Fruit fly (Drosophila melanogaster) whole organism, embryonic: ENCODE results near the gene dec.

Experiments used
- Asciz ChIP-seq: fragments of 200-800 bp; sonication (Bioruptor generic); optimal IDR thresholded peaks from 2 replicates; lab custom pipeline; 2017; ENCODE audit warnings: missing biosample characterization, mild to moderate bottlenecking, missing genetic modification characterization, missing genetic modification reagents
- Bteb2 ChIP-seq: fragments of 200-800 bp; sonication (Bioruptor generic); optimal IDR thresholded peaks from 2 replicates; lab custom pipeline; 2016; ENCODE audit warnings: missing biosample characterization, missing genetic modification characterization
- CG11723 ChIP-seq: fragments of 200-800 bp; sonication (Bioruptor generic); optimal IDR thresholded peaks from 2 replicates; lab custom pipeline; 2017; ENCODE audit warnings: missing biosample characterization, mild to moderate bottlenecking, missing genetic modification characterization
- CG12219 ChIP-seq: fragments of 200-800 bp; sonication (Bioruptor generic); optimal IDR thresholded peaks from 3 replicates; lab custom pipeline; 2018; ENCODE audit warnings: missing biosample characterization, mild to moderate bottlenecking, missing genetic modification characterization
- CG12236 ChIP-seq: fragments of 200-800 bp; sonication (Bioruptor generic); optimal IDR thresholded peaks from 2 replicates; lab custom pipeline; 2016; ENCODE audit warnings: missing biosample characterization, missing genetic modification characterization
- CG14441 ChIP-seq: fragments of 200-800 bp; sonication (Bioruptor generic); IDR thresholded peaks from 2 replicates; pipeline ENCODE4 v1.3.6; 2022; ENCODE audit warnings: missing biosample characterization, missing genetic modification characterization
- CG14667 ChIP-seq: fragments of 200-800 bp; sonication (Bioruptor generic); IDR thresholded peaks from 2 replicates; pipeline ENCODE4 v1.3.6; 2022; ENCODE audit warnings: missing biosample characterization, missing genetic modification characterization
- CG15601 ChIP-seq: fragments of 200-800 bp; sonication (Bioruptor generic); optimal IDR thresholded peaks from 3 replicates; lab custom pipeline; 2019; ENCODE audit warnings: missing biosample characterization, mild to moderate bottlenecking, missing genetic modification characterization, moderate library complexity
- CG1602 ChIP-seq: fragments of 200-800 bp; sonication (Bioruptor generic); optimal IDR thresholded peaks from 3 replicates; lab custom pipeline; 2016; ENCODE audit warnings: missing biosample characterization, missing genetic modification characterization
- CG16779 ChIP-seq: fragments of 200-800 bp; sonication (Bioruptor generic); IDR thresholded peaks from 2 replicates; pipeline ENCODE4 v1.3.6; 2022; ENCODE audit warnings: missing biosample characterization, missing genetic modification characterization
- CG17829 ChIP-seq: fragments of 200-800 bp; optimal IDR thresholded peaks from 2 replicates; lab custom pipeline; 2019; ENCODE audit warnings: missing biosample characterization, mild to moderate bottlenecking, missing genetic modification characterization, moderate library complexity
- CG18262 ChIP-seq: fragments of 200-800 bp; optimal IDR thresholded peaks from 3 replicates; lab custom pipeline; 2019; ENCODE audit warnings: missing biosample characterization, mild to moderate bottlenecking, missing genetic modification characterization, moderate library complexity
- CG30403 ChIP-seq: fragments of 200-800 bp; sonication (Bioruptor generic); optimal IDR thresholded peaks from 3 replicates; lab custom pipeline; 2016; ENCODE audit warnings: missing biosample characterization, missing genetic modification characterization
- CG31365 ChIP-seq: fragments of 200-800 bp; sonication (Bioruptor generic); optimal IDR thresholded peaks from 2 replicates; lab custom pipeline; 2018; ENCODE audit warnings: missing biosample characterization, mild to moderate bottlenecking, missing genetic modification characterization
- CG34376 ChIP-seq: fragments of 200-800 bp; sonication (Bioruptor generic); optimal IDR thresholded peaks from 2 replicates; lab custom pipeline; 2018; ENCODE audit warnings: missing biosample characterization, mild to moderate bottlenecking, missing genetic modification characterization
- CG3838 ChIP-seq: fragments of 200-800 bp; sonication (Bioruptor generic); optimal IDR thresholded peaks from 3 replicates; lab custom pipeline; 2016; ENCODE audit warnings: missing biosample characterization, missing genetic modification characterization
- CG5180 ChIP-seq: fragments of 200-800 bp; sonication (Bioruptor generic); optimal IDR thresholded peaks from 3 replicates; lab custom pipeline; 2017; ENCODE audit warnings: missing biosample characterization, missing genetic modification characterization, mild to moderate bottlenecking, moderate library complexity, missing genetic modification reagents
- CG6683 ChIP-seq: fragments of 200-800 bp; sonication (Bioruptor generic); optimal IDR thresholded peaks from 2 replicates; lab custom pipeline; 2017; ENCODE audit warnings: missing biosample characterization, mild to moderate bottlenecking, missing genetic modification characterization, missing genetic modification reagents
- CG6791 ChIP-seq: fragments of 200-800 bp; sonication (Bioruptor generic); IDR thresholded peaks from 3 replicates; pipeline ENCODE4 v1.3.6; 2022; ENCODE audit warnings: missing biosample characterization, missing genetic modification characterization; ENCODE audit not compliant: partially characterized antibody
- CG7839 ChIP-seq: fragments of 200-800 bp; sonication (Bioruptor generic); optimal IDR thresholded peaks from 3 replicates; lab custom pipeline; 2018; ENCODE audit warnings: missing biosample characterization, mild to moderate bottlenecking, missing genetic modification characterization, moderate library complexity
- CG8944 ChIP-seq: fragments of 200-800 bp; sonication (Bioruptor generic); optimal IDR thresholded peaks from 3 replicates; lab custom pipeline; 2016; ENCODE audit warnings: missing biosample characterization, missing genetic modification characterization
- Dll ChIP-seq: fragments of 200-800 bp; sonication (Bioruptor generic); IDR thresholded peaks from 4 replicates; pipeline ENCODE4 v1.3.6; 2022; ENCODE audit warnings: missing biosample characterization, missing genetic modification characterization; ENCODE audit not compliant: partially characterized antibody
- Elba2 ChIP-seq: fragments of 200-800 bp; sonication (Bioruptor generic); optimal IDR thresholded peaks from 3 replicates; lab custom pipeline; 2016; ENCODE audit warnings: missing biosample characterization, missing genetic modification characterization
- Fer2 ChIP-seq: fragments of 200-800 bp; sonication (Bioruptor generic); optimal IDR thresholded peaks from 2 replicates; lab custom pipeline; 2018; ENCODE audit warnings: missing biosample characterization, mild to moderate bottlenecking, missing genetic modification characterization, moderate library complexity
- HmgD ChIP-seq: fragments of 200-800 bp; sonication (Bioruptor generic); optimal IDR thresholded peaks from 3 replicates; lab custom pipeline; 2016; ENCODE audit warnings: missing biosample characterization, missing genetic modification characterization
- Kr ChIP-seq: fragments of 200-800 bp; sonication (Bioruptor generic); optimal IDR thresholded peaks from 2 replicates; lab custom pipeline; 2017; ENCODE audit warnings: missing biosample characterization, mild to moderate bottlenecking, missing genetic modification characterization
- Mes4 ChIP-seq: fragments of 200-800 bp; sonication (Bioruptor generic); optimal IDR thresholded peaks from 2 replicates; lab custom pipeline; 2016; ENCODE audit warnings: missing biosample characterization, missing genetic modification characterization
- Sry-β ChIP-seq: fragments of 200-800 bp; sonication (Bioruptor generic); optimal IDR thresholded peaks from 2 replicates; lab custom pipeline; 2018; ENCODE audit warnings: missing biosample characterization, mild to moderate bottlenecking, missing genetic modification characterization, moderate library complexity
- Stat92E ChIP-seq, 3 experiments: fragments of >200 bp in 2 of 3; fragments of 200-800 bp in 1 of 3; sonication (Bioruptor generic) in 1 of 3; optimal IDR thresholded peaks; 2 replicates each; lab custom pipeline; 2017 to 2019; ENCODE audit warnings: missing biosample characterization in 3 of 3, missing genetic modification characterization in 3 of 3, mild to moderate bottlenecking in 1 of 3, moderate library complexity in 1 of 3
- ac ChIP-seq: fragments of 200-800 bp; sonication (Bioruptor generic); optimal IDR thresholded peaks from 3 replicates; lab custom pipeline; 2017; ENCODE audit warnings: missing biosample characterization, mild to moderate bottlenecking, missing genetic modification characterization
- ash1 ChIP-seq: fragments of 200-800 bp; sonication (Bioruptor generic); optimal IDR thresholded peaks from 2 replicates; lab custom pipeline; 2018; ENCODE audit warnings: missing biosample characterization, mild to moderate bottlenecking, missing genetic modification characterization
- cas ChIP-seq: fragments of 200-800 bp; sonication (Bioruptor generic); IDR thresholded peaks from 2 replicates; pipeline ENCODE4 v1.3.6; 2022; ENCODE audit warnings: missing biosample characterization, missing genetic modification characterization
- crol ChIP-seq: fragments of 200-800 bp; sonication (Bioruptor generic); IDR thresholded peaks from 2 replicates; pipeline ENCODE4 v1.3.6; 2022; ENCODE audit warnings: missing biosample characterization, missing genetic modification characterization
- cwo ChIP-seq: fragments of 200-800 bp; sonication (Bioruptor generic); optimal IDR thresholded peaks from 3 replicates; lab custom pipeline; 2017; ENCODE audit warnings: missing biosample characterization, missing genetic modification characterization, mild to moderate bottlenecking, moderate library complexity, missing genetic modification reagents
- dm ChIP-seq: fragments of 200-800 bp; sonication (Bioruptor generic); optimal IDR thresholded peaks from 3 replicates; lab custom pipeline; 2016; ENCODE audit warnings: missing biosample characterization, missing genetic modification characterization
- dysf ChIP-seq: fragments of 200-800 bp; sonication (Bioruptor generic); IDR thresholded peaks from 3 replicates; pipeline ENCODE4 v1.3.6; 2022; ENCODE audit warnings: missing biosample characterization, missing genetic modification characterization
- grau ChIP-seq: fragments of 200-800 bp; optimal IDR thresholded peaks from 3 replicates; lab custom pipeline; 2019; ENCODE audit warnings: missing biosample characterization, mild to moderate bottlenecking, missing genetic modification characterization, moderate library complexity
- ham ChIP-seq: fragments of 200-800 bp; sonication (Bioruptor generic); IDR thresholded peaks from 2 replicates; pipeline ENCODE4 v1.3.6; 2022; ENCODE audit warnings: missing biosample characterization, missing genetic modification characterization
- hkb ChIP-seq, 2 experiments: fragments of 200-800 bp in 1 of 2; fragments of >200 bp in 1 of 2; sonication (Bioruptor generic) in 1 of 2; IDR thresholded peaks in 1 of 2; optimal IDR thresholded peaks in 1 of 2; 2 replicates each; pipeline versions ENCODE4 v1.3.6 to Lab custom; 2017 to 2022; ENCODE audit warnings: missing biosample characterization in 1 of 2, missing genetic modification characterization in 1 of 2
- insv ChIP-seq, 2 experiments: fragments of 200-800 bp; sonication (Bioruptor generic); optimal IDR thresholded peaks; 3 replicates each; lab custom pipeline; 2016 to 2018; ENCODE audit warnings: missing biosample characterization in 2 of 2, missing genetic modification characterization in 2 of 2
- jing ChIP-seq: fragments of 200-800 bp; sonication (Bioruptor generic); optimal IDR thresholded peaks from 2 replicates; lab custom pipeline; 2018; ENCODE audit warnings: missing biosample characterization, mild to moderate bottlenecking, missing genetic modification characterization
- kay ChIP-seq: fragments of 200-800 bp; sonication (Bioruptor generic); optimal IDR thresholded peaks from 2 replicates; lab custom pipeline; 2016; ENCODE audit warnings: missing biosample characterization, missing genetic modification characterization
- pan ChIP-seq, 4 experiments: fragments of >200 bp in 3 of 4; fragments of 200-800 bp in 1 of 4; sonication (Bioruptor generic) in 1 of 4; optimal IDR thresholded peaks in 3 of 4; IDR thresholded peaks in 1 of 4; 2 replicates each; pipeline versions ENCODE4 v1.3.6 to Lab custom; 2017 to 2022; ENCODE audit warnings: missing biosample characterization in 2 of 4, missing genetic modification characterization in 2 of 4, mixed read lengths in 1 of 4
- psq ChIP-seq: fragments of 200-800 bp; sonication (Bioruptor generic); optimal IDR thresholded peaks from 2 replicates; lab custom pipeline; 2017; ENCODE audit warnings: missing biosample characterization, missing genetic modification characterization
- salm ChIP-seq: fragments of 200-800 bp; sonication (Bioruptor generic); optimal IDR thresholded peaks from 2 replicates; lab custom pipeline; 2018; ENCODE audit warnings: missing biosample characterization, mild to moderate bottlenecking, missing genetic modification characterization
- sima ChIP-seq: fragments of 200-800 bp; sonication (Bioruptor generic); optimal IDR thresholded peaks from 2 replicates; lab custom pipeline; 2016; ENCODE audit warnings: missing biosample characterization, missing genetic modification characterization
- tll ChIP-seq, 2 experiments: fragments of 200-800 bp in 1 of 2; fragments of >200 bp in 1 of 2; sonication (Bioruptor generic) in 1 of 2; optimal IDR thresholded peaks; 2 replicates each; lab custom pipeline; 2017 to 2019; ENCODE audit warnings: missing biosample characterization in 2 of 2, missing genetic modification characterization in 2 of 2, mild to moderate bottlenecking in 1 of 2, moderate library complexity in 1 of 2
- yki ChIP-seq: fragments of >200 bp; optimal IDR thresholded peaks from 3 replicates; lab custom pipeline; 2018

dec gene

DNA sequence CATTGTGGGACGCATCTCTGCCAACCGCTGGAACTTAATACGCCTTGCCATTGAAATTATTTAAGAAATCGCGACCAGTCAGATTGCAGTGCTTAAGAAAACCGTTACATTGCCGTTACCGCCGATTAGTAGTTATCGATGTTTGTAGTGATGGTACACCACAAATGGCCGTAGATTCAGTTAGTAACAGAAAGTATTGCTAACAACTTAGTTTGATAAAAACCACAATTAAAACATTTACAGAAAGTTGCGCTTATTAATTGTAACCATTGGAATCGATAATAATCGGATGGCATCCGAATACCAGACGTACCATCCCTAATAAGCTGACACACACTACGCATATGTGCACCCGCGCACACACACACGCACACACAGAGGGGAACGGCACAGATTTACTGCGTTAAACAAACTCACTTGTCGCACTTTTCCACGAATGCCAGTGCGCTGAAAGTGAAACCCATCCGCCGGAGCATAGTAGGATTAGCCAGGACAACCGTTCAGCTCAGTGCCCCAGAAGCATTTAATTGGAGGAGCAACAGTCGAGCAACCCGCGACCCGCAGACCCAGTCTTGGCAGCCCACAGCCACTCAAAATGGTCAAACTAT, 47.2 kb upstream of the dec start, which contains the start of the genes hdm and Ykt6 (continued):
- TF ChIP-seq Sry-β: peak; percentile 12
- TF ChIP-seq ash1 (GFP tag; lab: Kevin White, UChicago): no peak
- peak in 1 of 3 experiments; percentile 10 for TF ChIP-seq Stat92E (GFP tag; optimal IDR thresholded peaks at IDR 0.05; lab: Kevin White, UChicago)
- TF ChIP-seq CG12219 (GFP tag; lab: Kevin White, UChicago): peak; percentile 53
- TF ChIP-seq sima (GFP tag; lab: Kevin White, UChicago): peak; percentile 24
- no peak for TF ChIP-seq CG11723 (GFP tag; lab: Kevin White, UChicago)
- TF ChIP-seq CG7839: no peak
- peak; percentile 21 for TF ChIP-seq CG5180 (GFP tag; lab: Kevin White, UChicago)
- peak; percentile 98 for TF ChIP-seq Dll (GFP tag; lab: Robert Waterston, UW)
- TF ChIP-seq CG6683 (GFP tag; lab: Kevin White, UChicago): peak; percentile 7
- TF ChIP-seq cas (GFP tag; lab: Robert Waterston, UW): peak; percentile 45; the same call in 1 of the 2 replicates
- TF ChIP-seq Asciz (GFP tag; lab: Kevin White, UChicago): no peak
- peak; percentile 79 for TF ChIP-seq kay (GFP tag; lab: Kevin White, UChicago)
- no peak for TF ChIP-seq hkb (optimal IDR thresholded peaks at IDR 0.05; lab: Kevin White, UChicago)
- TF ChIP-seq hkb (GFP tag; IDR thresholded peaks at IDR 0.05; lab: Robert Waterston, UW): peak; percentile 87
- no peak for TF ChIP-seq tll (GFP tag; optimal IDR thresholded peaks at IDR 0.05; lab: Kevin White, UChicago)
- no peak for TF ChIP-seq jing (GFP tag; lab: Kevin White, UChicago)
- TF ChIP-seq ac: no peak
- peak; percentile 69 for TF ChIP-seq CG18262 (tag; lab: Kevin White, UChicago)
- TF ChIP-seq insv (GFP tag; optimal IDR thresholded peaks at IDR 0.05; lab: Kevin White, UChicago): peak in 1 of 2 experiments; percentile 45
- no peak for TF ChIP-seq CG3838
- TF ChIP-seq CG12236 (GFP tag; lab: Kevin White, UChicago): peak; percentile 34
- peak; percentile 83 for TF ChIP-seq CG30403 (GFP tag; lab: Kevin White, UChicago)
- TF ChIP-seq psq: peak; percentile 43
- peak; percentile 91 for TF ChIP-seq CG6791
- peak; percentile 71 for TF ChIP-seq CG14667 (GFP tag; lab: Robert Waterston, UW)
- peak; percentile 62 for TF ChIP-seq CG34376
- TF ChIP-seq Kr: no peak
- TF ChIP-seq CG17829 (tag; lab: Kevin White, UChicago): peak; percentile 78
- TF ChIP-seq cwo (GFP tag; lab: Kevin White, UChicago): no peak
- peak; percentile 67 for TF ChIP-seq dm (GFP tag; lab: Kevin White, UChicago)
- TF ChIP-seq CG14441: peak; percentile 84
- peak; percentile 12 for TF ChIP-seq salm (tag; lab: Kevin White, UChicago)
- TF ChIP-seq dysf (GFP tag; lab: Robert Waterston, UW): peak; percentile 76; the same call in 1 of the 3 replicates
- peak; percentile 57; the same call in 1 of the 2 replicates for TF ChIP-seq crol (GFP tag; lab: Robert Waterston, UW)
- peak; percentile 76 for TF ChIP-seq CG1602 (GFP tag; lab: Kevin White, UChicago)
- peak; percentile 66 for TF ChIP-seq CG15601 (tag; lab: Kevin White, UChicago)
- peak; percentile 70 for TF ChIP-seq HmgD (GFP tag; lab: Kevin White, UChicago)
- peak; percentile 36 for TF ChIP-seq CG31365 (tag; lab: Kevin White, UChicago)
- TF ChIP-seq CG16779 (GFP tag; lab: Robert Waterston, UW): peak; percentile 56; the same call in 1 of the 2 replicates
- TF ChIP-seq pan (optimal IDR thresholded peaks at IDR 0.05; lab: Kevin White, UChicago): no peak
- TF ChIP-seq pan (GFP tag; optimal IDR thresholded peaks at IDR 0.05 in 1 of 2, IDR thresholded peaks at IDR 0.05 in 1 of 2): peak in 1 of 2 experiments; percentile 81
- TF ChIP-seq Elba2: peak; percentile 5
- TF ChIP-seq Fer2 (tag; lab: Kevin White, UChicago): peak; percentile 39
- no peak for TF ChIP-seq yki
- peak; percentile 61 for TF ChIP-seq Mes4
- peak; percentile 71 for TF ChIP-seq CG8944 (GFP tag; lab: Kevin White, UChicago)
- peak; percentile 65 for TF ChIP-seq Bteb2 (GFP tag; lab: Kevin White, UChicago)
- no peak for TF ChIP-seq ham (GFP tag; lab: Robert Waterston, UW)
- TF ChIP-seq grau: no peak
